Worm (Caenorhabditis elegans) whole organism, late embryonic: ENCODE results near the gene chil-1.

Experiments used
- C38D4.7 ChIP-seq: fragments of 200-800 bp; sonication (Bioruptor generic); optimal IDR thresholded peaks from 2 replicates; lab custom pipeline; 2018; ENCODE audit warnings: mild to moderate bottlenecking, missing genetic modification characterization, moderate library complexity, missing compliant biosample characterization
- F13H6.1 ChIP-seq: sonication (generic microtip); optimal IDR thresholded peaks from 2 replicates; lab custom pipeline; 2016; ENCODE audit warnings: missing genetic modification characterization, missing compliant biosample characterization
- K02D7.2 ChIP-seq: sonication (generic microtip); optimal IDR thresholded peaks from 2 replicates; lab custom pipeline; 2017; ENCODE audit warnings: mild to moderate bottlenecking, missing genetic modification characterization, missing compliant biosample characterization
- T23F11.4 ChIP-seq: fragments of 200-800 bp; sonication (Bioruptor generic); optimal IDR thresholded peaks from 2 replicates; lab custom pipeline; 2018; ENCODE audit warnings: mild to moderate bottlenecking, missing genetic modification characterization, missing compliant biosample characterization
- Y22D7AL.16 ChIP-seq: sonication (generic microtip); optimal IDR thresholded peaks from 2 replicates; lab custom pipeline; 2016; ENCODE audit warnings: missing genetic modification characterization, missing compliant biosample characterization
- ama-1 ChIP-seq: fragments of 150-350 bp; optimal IDR thresholded peaks from 2 replicates; lab custom pipeline; 2014
- ceh-14 ChIP-seq: sonication (generic microtip); optimal IDR thresholded peaks from 2 replicates; lab custom pipeline; 2016; ENCODE audit warnings: missing genotype, missing genetic modification characterization, missing compliant biosample characterization
- ceh-18 ChIP-seq: sonication (generic microtip); optimal IDR thresholded peaks from 2 replicates; lab custom pipeline; 2016; ENCODE audit warnings: missing genetic modification characterization, missing compliant biosample characterization
- ceh-45 ChIP-seq: fragments of 200-800 bp; sonication (Bioruptor generic); IDR thresholded peaks from 2 replicates; pipeline ENCODE4 v1.3.6; 2022; ENCODE audit warnings: missing genetic modification reagents, missing genetic modification characterization, missing compliant biosample characterization
- ceh-9 ChIP-seq: sonication (generic microtip); optimal IDR thresholded peaks from 2 replicates; lab custom pipeline; 2016; ENCODE audit warnings: mild to moderate bottlenecking, missing genetic modification characterization, inconsistent platforms, missing compliant biosample characterization
- che-1 ChIP-seq: sonication (generic microtip); optimal IDR thresholded peaks from 2 replicates; lab custom pipeline; 2016; ENCODE audit warnings: mild to moderate bottlenecking, missing genetic modification characterization, missing compliant biosample characterization
- dmd-4 ChIP-seq: sonication (generic microtip); optimal IDR thresholded peaks from 2 replicates; lab custom pipeline; 2016; ENCODE audit warnings: borderline replicate concordance, missing genetic modification characterization, missing compliant biosample characterization
- dve-1 ChIP-seq: sonication (generic microtip); optimal IDR thresholded peaks from 2 replicates; lab custom pipeline; 2017; ENCODE audit warnings: antibody characterized with exemption, mild to moderate bottlenecking, missing genetic modification characterization, missing compliant biosample characterization
- elt-2 ChIP-seq: sonication (generic microtip); optimal IDR thresholded peaks from 2 replicates; lab custom pipeline; 2016; ENCODE audit warnings: missing genetic modification reagents, missing genetic modification characterization, missing compliant biosample characterization
- elt-4 ChIP-seq: sonication (generic microtip); optimal IDR thresholded peaks from 2 replicates; lab custom pipeline; 2016; ENCODE audit warnings: missing genetic modification characterization, missing compliant biosample characterization
- eyg-1 ChIP-seq: sonication (generic microtip); optimal IDR thresholded peaks from 2 replicates; lab custom pipeline; 2016; ENCODE audit warnings: missing genotype, missing genetic modification characterization, missing compliant biosample characterization
- fkh-10 ChIP-seq: fragments of 150-350 bp; optimal IDR thresholded peaks from 2 replicates; lab custom pipeline; 2014; ENCODE audit warnings: missing biosample characterization, missing genetic modification reagents, missing genetic modification characterization
- fkh-6 ChIP-seq: sonication (generic microtip); optimal IDR thresholded peaks from 2 replicates; lab custom pipeline; 2016; ENCODE audit warnings: missing genetic modification characterization, missing compliant biosample characterization
- gmeb-2 ChIP-seq: sonication (generic microtip); optimal IDR thresholded peaks from 2 replicates; lab custom pipeline; 2016; ENCODE audit warnings: missing genetic modification characterization, inconsistent platforms, missing compliant biosample characterization
- hlh-13 ChIP-seq: fragments of 200-800 bp; sonication (Bioruptor generic); optimal IDR thresholded peaks from 2 replicates; lab custom pipeline; 2018; ENCODE audit warnings: mild to moderate bottlenecking, missing genetic modification characterization, missing compliant biosample characterization
- hlh-30 ChIP-seq: sonication (generic microtip); optimal IDR thresholded peaks from 2 replicates; lab custom pipeline; 2017; ENCODE audit warnings: antibody characterized with exemption, missing genetic modification characterization, missing compliant biosample characterization; ENCODE audit not compliant: insufficient read depth
- madf-2 ChIP-seq: sonication (generic microtip); optimal IDR thresholded peaks from 2 replicates; lab custom pipeline; 2017; ENCODE audit warnings: missing genetic modification characterization, missing compliant biosample characterization
- nfya-1 ChIP-seq: sonication (generic microtip); optimal IDR thresholded peaks from 2 replicates; lab custom pipeline; 2017; ENCODE audit warnings: missing genetic modification characterization, mild to moderate bottlenecking, missing compliant biosample characterization, antibody characterized with exemption, moderate library complexity
- nhr-11 ChIP-seq: fragments of 150-350 bp; optimal IDR thresholded peaks from 2 replicates; lab custom pipeline; 2014; ENCODE audit warnings: missing biosample characterization, missing genetic modification characterization
- nhr-232 ChIP-seq: sonication (generic microtip); optimal IDR thresholded peaks from 2 replicates; lab custom pipeline; 2016; ENCODE audit warnings: missing genetic modification characterization, missing compliant biosample characterization
- npax-4 ChIP-seq: sonication (generic microtip); optimal IDR thresholded peaks from 2 replicates; lab custom pipeline; 2016; ENCODE audit warnings: missing genetic modification characterization, missing compliant biosample characterization
- odd-2 ChIP-seq: sonication (generic microtip); optimal IDR thresholded peaks from 2 replicates; lab custom pipeline; 2017; ENCODE audit warnings: antibody characterized with exemption, mild to moderate bottlenecking, missing genetic modification characterization, missing compliant biosample characterization
- pax-1 ChIP-seq: fragments of 150-350 bp; optimal IDR thresholded peaks from 2 replicates; lab custom pipeline; 2014; ENCODE audit warnings: missing biosample characterization, missing genetic modification characterization
- pros-1 ChIP-seq: fragments of 150-350 bp; optimal IDR thresholded peaks from 2 replicates; lab custom pipeline; 2014; ENCODE audit warnings: missing biosample characterization, missing genetic modification reagents, missing genetic modification characterization
- ref-2 ChIP-seq: sonication (generic microtip); optimal IDR thresholded peaks from 2 replicates; lab custom pipeline; 2016; ENCODE audit warnings: missing genetic modification characterization, missing compliant biosample characterization
- sdc-2 ChIP-seq: sonication (generic microtip); optimal IDR thresholded peaks from 2 replicates; lab custom pipeline; 2016; ENCODE audit warnings: missing genotype, missing genetic modification characterization, missing compliant biosample characterization
- sox-2 ChIP-seq: fragments of 200-800 bp; sonication (Bioruptor generic); IDR thresholded peaks from 2 replicates; pipeline ENCODE4 v1.3.6; 2022; ENCODE audit warnings: missing genetic modification reagents, missing genetic modification characterization, missing compliant biosample characterization
- sox-4 ChIP-seq: sonication (generic microtip); optimal IDR thresholded peaks from 2 replicates; lab custom pipeline; 2017; ENCODE audit warnings: mild to moderate bottlenecking, missing genetic modification characterization, inconsistent platforms, missing compliant biosample characterization
- syd-9 ChIP-seq: sonication (generic microtip); optimal IDR thresholded peaks from 2 replicates; lab custom pipeline; 2016; ENCODE audit warnings: mild to moderate bottlenecking, missing genetic modification characterization, moderate library complexity, missing compliant biosample characterization
- unc-3 ChIP-seq, 2 experiments: fragments of 200-800 bp in 1 of 2; sonication (Bioruptor generic) in 1 of 2; sonication (generic microtip) in 1 of 2; conservative IDR thresholded peaks in 1 of 2; optimal IDR thresholded peaks in 1 of 2; 2 replicates each; pipeline versions ENCODE4 v1.3.6 to Lab custom; 2016 to 2022; ENCODE audit warnings: missing compliant biosample characterization in 2 of 2, missing genetic modification characterization in 2 of 2, missing genetic modification reagents in 1 of 2
- ztf-16 ChIP-seq: sonication (generic microtip); optimal IDR thresholded peaks from 2 replicates; lab custom pipeline; 2017; ENCODE audit warnings: missing genetic modification characterization, missing compliant biosample characterization

Gene chil-1

DNA sequence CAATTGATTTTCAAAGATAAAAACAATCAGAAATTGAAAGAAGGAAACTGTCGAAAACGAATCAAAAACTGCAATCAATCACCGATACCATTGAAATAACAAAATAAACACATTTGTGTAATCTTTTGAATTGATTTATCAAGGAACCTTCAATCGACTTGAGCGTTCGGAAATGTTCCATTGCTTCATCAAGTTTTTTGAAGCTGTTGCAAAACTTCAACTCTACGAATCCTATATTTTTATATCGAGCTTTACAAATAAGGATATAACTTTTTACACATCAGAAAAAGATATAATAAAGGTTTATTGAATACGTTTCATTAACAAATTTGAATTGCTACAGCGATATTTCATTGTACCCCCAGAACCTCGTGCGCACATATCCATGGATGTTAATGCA lies 6.7 kb upstream of the chil-1 start, which contains the start of gene chil-8:
TSS of gene chil-8 (minus strand) at position 101 of the 400 bp plus-strand sequence.
- TF ChIP-seq nhr-232 (tag; lab: Kevin White, UChicago) = no peak
- no peak for TF ChIP-seq madf-2 (tag; lab: Kevin White, UChicago)
- no peak for TF ChIP-seq elt-4 (tag; lab: Kevin White, UChicago)
- TF ChIP-seq ceh-9 (tag; lab: Kevin White, UChicago) = no peak

DNA sequence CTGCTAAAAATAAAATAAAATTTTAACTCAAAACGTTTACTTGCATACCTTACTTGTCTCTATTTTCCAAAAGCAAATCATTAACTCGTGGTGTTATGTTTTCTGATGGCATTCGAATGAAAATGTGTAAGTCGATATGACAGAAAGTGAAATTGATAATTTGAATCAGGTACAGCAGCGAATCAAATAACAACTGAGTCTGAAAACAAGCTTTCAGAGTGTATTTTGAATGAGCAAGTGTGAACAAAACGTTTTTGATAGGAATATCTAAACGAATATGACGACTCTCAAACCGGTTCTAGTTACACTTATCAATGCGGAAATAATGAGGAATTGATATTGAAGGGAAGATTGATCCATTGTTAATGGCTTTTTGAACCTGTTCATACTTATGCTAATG lies 4.8 kb upstream of the chil-1 start, which contains the start of gene chil-7:
TSS of gene chil-7 (minus strand) at position 112 of the 400 bp plus-strand sequence.
- TF ChIP-seq ceh-45 (GFP tag; lab: Robert Waterston, UW) (no peak), fkh-6 (tag; lab: Kevin White, UChicago) (no peak), dve-1 (tag; lab: Kevin White, UChicago) (no peak), ref-2 (tag; lab: Kevin White, UChicago) (no peak), pax-1 (tag; lab: Kevin White, UChicago) (no peak), npax-4 (tag; lab: Kevin White, UChicago) (no peak), elt-2 (no peak), ama-1 (lab: Kevin White, UChicago) (no peak), pros-1 (tag; lab: Kevin White, UChicago) (no peak), F13H6.1 (tag; lab: Kevin White, UChicago) (no peak), che-1 (tag; lab: Kevin White, UChicago) (no peak), sox-4 (tag; lab: Kevin White, UChicago) (no peak), fkh-10 (GFP tag; lab: Kevin White, UChicago) (no peak), nhr-11 (tag; lab: Kevin White, UChicago) (no peak), unc-3 (GFP tag; conservative IDR thresholded peaks at IDR 0.05; lab: Robert Waterston, UW) (no peak), unc-3 (tag; optimal IDR thresholded peaks at IDR 0.05; lab: Kevin White, UChicago) (no peak), T23F11.4 (no peak), odd-2 (tag; lab: Kevin White, UChicago) (no peak), ztf-16 (tag; lab: Kevin White, UChicago) (no peak)

ce11 chrII:9868698-9869097 lies 2.4 kb upstream of the chil-1 start, which contains the start of gene old-1:
old-1 (minus strand) TSS chrII:9868747.
- TF ChIP-seq nfya-1 (tag; lab: Kevin White, UChicago) (peak; percentile 65), ama-1 (lab: Kevin White, UChicago) (no peak), unc-3 (GFP tag; conservative IDR thresholded peaks at IDR 0.05; lab: Robert Waterston, UW) (no peak), unc-3 (tag; optimal IDR thresholded peaks at IDR 0.05; lab: Kevin White, UChicago) (no peak)

ce11 chrII:9868207-9868606 lies 1.9 kb upstream of the chil-1 start:
- no peak for TF ChIP-seq Y22D7AL.16 (tag; lab: Kevin White, UChicago)
- TF ChIP-seq dmd-4 (tag; lab: Kevin White, UChicago) = no peak
- TF ChIP-seq elt-2 = no peak
- no peak for TF ChIP-seq odd-2 (tag; lab: Kevin White, UChicago)
- no peak for TF ChIP-seq ceh-14 (tag; lab: Kevin White, UChicago)
- no peak for TF ChIP-seq sdc-2 (tag; lab: Kevin White, UChicago)
- TF ChIP-seq hlh-13 (GFP tag; lab: Kevin White, UChicago) = no peak
- no peak for TF ChIP-seq sox-2 (GFP tag; lab: Robert Waterston, UW)
- TF ChIP-seq hlh-30 (tag; lab: Kevin White, UChicago) = no peak
- TF ChIP-seq K02D7.2 (tag; lab: Kevin White, UChicago) = no peak
- no peak for TF ChIP-seq syd-9 (tag; lab: Kevin White, UChicago)
- no peak for TF ChIP-seq nhr-11 (tag; lab: Kevin White, UChicago)
- TF ChIP-seq gmeb-2 (tag; lab: Kevin White, UChicago) = no peak
- no peak for TF ChIP-seq ceh-18 (tag; lab: Kevin White, UChicago)
- TF ChIP-seq npax-4 (tag; lab: Kevin White, UChicago) = no peak
- TF ChIP-seq T23F11.4 = no peak
- no peak for TF ChIP-seq ztf-16 (tag; lab: Kevin White, UChicago)
- TF ChIP-seq ref-2 (tag; lab: Kevin White, UChicago) = no peak
- no peak for TF ChIP-seq eyg-1
- no peak for TF ChIP-seq C38D4.7 (GFP tag; lab: Kevin White, UChicago)
